Worm (Caenorhabditis elegans) whole organism, L3 larva: ENCODE measurements around the gene K08E5.1.

Experiments
- nfya-1 ChIP-seq: sonication (generic microtip); optimal IDR thresholded peaks from 2 replicates; lab custom pipeline; 2017; ENCODE audit warnings: missing genetic modification characterization, mild to moderate bottlenecking, missing compliant biosample characterization, antibody characterized with exemption, moderate library complexity; ENCODE audit not compliant: insufficient read depth
- nhr-237 ChIP-seq: fragments of 150-350 bp; optimal IDR thresholded peaks from 2 replicates; lab custom pipeline; 2014; ENCODE audit warnings: missing biosample characterization, missing genetic modification characterization
- unc-39 ChIP-seq: sonication (generic microtip); optimal IDR thresholded peaks from 4 replicates; lab custom pipeline; 2017; ENCODE audit warnings: missing biosample characterization, missing genetic modification characterization

DNA sequence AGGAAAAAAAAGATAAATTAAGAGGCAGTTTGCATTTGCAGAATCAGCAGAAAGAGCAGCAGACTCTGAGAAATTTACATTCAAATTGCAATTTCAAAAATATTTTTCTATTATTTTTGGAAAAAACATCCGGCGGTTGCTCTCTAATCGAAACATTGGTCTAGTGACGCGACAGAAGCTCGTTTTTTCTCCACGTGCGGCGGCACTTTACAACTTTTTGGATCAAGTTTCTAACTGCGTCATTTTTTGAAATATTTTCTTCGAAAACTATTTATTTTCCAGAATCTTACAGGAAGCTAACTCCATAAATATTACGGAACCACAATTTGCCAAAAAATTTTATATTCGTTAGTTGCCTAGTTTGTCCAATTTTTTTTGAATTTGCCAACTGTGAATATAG is 3.3 kb upstream of the K08E5.1 start:
- TF ChIP-seq nfya-1 (tag; lab: Kevin White, UChicago) (no peak), unc-39 (no peak), nhr-237 (tag; lab: Kevin White, UChicago) (no peak)
